Worm (Caenorhabditis elegans): ENCODE results near the gene bir-1.
A peak's percentile ranks its signal among the peaks of the same experiment; 100 is the strongest.

The bir-1 gene

DNA sequence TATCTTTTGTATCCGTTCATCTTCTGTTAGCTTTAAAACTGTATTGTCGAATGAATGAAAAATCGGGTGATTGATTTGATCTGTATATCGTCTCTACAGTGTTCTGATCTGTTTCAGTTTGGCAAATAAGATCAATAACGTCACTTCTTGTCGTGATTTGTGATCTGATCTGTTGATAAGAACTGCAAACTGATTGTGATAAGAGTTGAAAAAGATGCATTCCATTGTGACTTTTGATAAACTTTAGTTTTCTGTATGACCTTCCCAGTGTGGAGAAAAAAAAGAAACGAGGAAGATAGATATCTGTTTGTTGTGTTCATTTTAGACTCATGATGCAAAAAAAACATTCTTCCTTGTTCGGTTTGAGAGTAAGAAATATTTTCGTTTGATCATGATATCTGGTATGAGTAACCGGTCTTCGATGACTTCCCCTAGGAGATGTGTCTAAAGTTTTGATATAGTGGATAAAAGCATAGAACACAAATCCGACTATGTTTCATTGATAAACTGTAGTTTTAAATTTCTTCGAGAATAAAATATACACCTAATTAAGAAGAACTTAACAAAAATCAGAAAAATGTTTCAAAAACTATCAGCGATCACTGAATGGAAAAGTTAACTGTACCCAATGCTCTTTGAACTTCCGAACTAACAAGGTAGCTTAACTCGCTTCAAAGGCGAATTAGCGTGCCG, 29.3 kb upstream of the bir-1 start (continued):
- TF ChIP-seq rbr-2 (tag; optimal IDR thresholded peaks at IDR 0.05) (no peak), T20F7.1 (GFP tag; optimal IDR thresholded peaks at IDR 0.05) (peak; percentile 31), set-16 (GFP tag; IDR thresholded peaks at IDR 0.05) (no peak), F44E2.7 (GFP tag; IDR thresholded peaks at IDR 0.05) (no peak), lsy-2 (tag; optimal IDR thresholded peaks at IDR 0.05) (peak in 1 of 2 experiments; percentile 37), zip-2 (tag; optimal IDR thresholded peaks at IDR 0.05) (no peak), aha-1 (tag) (peak; percentile 93), nhr-48 (tag; optimal IDR thresholded peaks at IDR 0.05) (peak; percentile 65), daf-8 (GFP tag; IDR thresholded peaks at IDR 0.05) (no peak), F10B5.3 (tag; optimal IDR thresholded peaks at IDR 0.05) (no peak), tag-97 (GFP tag; IDR thresholded peaks at IDR 0.05) (no peak), hlh-11 (tag; optimal IDR thresholded peaks at IDR 0.05) (peak; percentile 52), dmd-8 (GFP tag; IDR thresholded peaks at IDR 0.05) (no peak), lin-29 (GFP tag; IDR thresholded peaks at IDR 0.05) (no peak)

- no peak for TF ChIP-seq nhr-111 (GFP tag; optimal IDR thresholded peaks at IDR 0.05)
- TF ChIP-seq rbr-2 (tag; optimal IDR thresholded peaks at IDR 0.05) = peak; percentile 5
- TF ChIP-seq ceh-20 (GFP tag; IDR thresholded peaks at IDR 0.05) = no peak
- no peak for TF ChIP-seq ceh-28 (tag; optimal IDR thresholded peaks at IDR 0.05)
- no peak for TF ChIP-seq nhr-237 (tag; optimal IDR thresholded peaks at IDR 0.05)
- TF ChIP-seq ceh-32 (tag; optimal IDR thresholded peaks at IDR 0.05; ENCODE audit: poor library complexity) = no peak
- no peak for TF ChIP-seq ztf-7 (tag; optimal IDR thresholded peaks at IDR 0.05)
- no peak; the same call in 1 of the 2 replicates for TF ChIP-seq T26A8.4 (GFP tag; IDR thresholded peaks at IDR 0.05)
- no peak for TF ChIP-seq F10B5.3 (tag; optimal IDR thresholded peaks at IDR 0.05)
- peak; percentile 22 for TF ChIP-seq hlh-11 (tag; optimal IDR thresholded peaks at IDR 0.05)
- peak; percentile 16 for TF ChIP-seq nhr-76 (tag; optimal IDR thresholded peaks at IDR 0.05)
- peak; percentile 36 for TF ChIP-seq dve-1 (tag; optimal IDR thresholded peaks at IDR 0.05; ENCODE audit: insufficient read depth)
- no peak for TF ChIP-seq nhr-6 (tag; optimal IDR thresholded peaks at IDR 0.05)
- no peak for TF ChIP-seq spr-3 (GFP tag; optimal IDR thresholded peaks at IDR 0.05)
- TF ChIP-seq mes-2 (tag; optimal IDR thresholded peaks at IDR 0.05; ENCODE audit: poor library complexity, severe bottlenecking) = peak; percentile 14
- TF ChIP-seq nhr-11 (tag; optimal IDR thresholded peaks at IDR 0.05) = no peak
- no peak for TF ChIP-seq Y75B8A.6 (GFP tag; IDR thresholded peaks at IDR 0.05)
- no peak for TF ChIP-seq nhr-10 (tag; optimal IDR thresholded peaks at IDR 0.05)
- peak; percentile 45 for TF ChIP-seq dmd-6 (GFP tag; IDR thresholded peaks at IDR 0.05)
- peak; percentile 37; the same call in 1 of the 2 replicates for TF ChIP-seq nhr-42 (GFP tag; IDR thresholded peaks at IDR 0.05)
- TF ChIP-seq unc-62 (GFP tag; optimal IDR thresholded peaks at IDR 0.05 in 1 of 2) = no peak
- TF ChIP-seq unc-62 (tag; optimal IDR thresholded peaks at IDR 0.05) = peak; percentile 7
- no peak for TF ChIP-seq unc-130 (GFP tag; optimal IDR thresholded peaks at IDR 0.05)
- TF ChIP-seq lsy-2 (tag; optimal IDR thresholded peaks at IDR 0.05) = peak in 1 of 2 experiments; percentile 4
- peak; percentile 40 for TF ChIP-seq nhr-28 (tag; optimal IDR thresholded peaks at IDR 0.05)
- no peak for TF ChIP-seq ama-1 (optimal IDR thresholded peaks at IDR 0.05)
- TF ChIP-seq aly-2 (tag; optimal IDR thresholded peaks at IDR 0.05) = no peak
- TF ChIP-seq D1046.2 (GFP tag; IDR thresholded peaks at IDR 0.05) = no peak
- TF ChIP-seq nhr-25 (tag; optimal IDR thresholded peaks at IDR 0.05; ENCODE audit: borderline replicate concordance, insufficient read depth) = peak; percentile 79
- TF ChIP-seq set-16 (GFP tag; IDR thresholded peaks at IDR 0.05) = no peak
- TF ChIP-seq nhr-77 (tag; optimal IDR thresholded peaks at IDR 0.05) = no peak
- TF ChIP-seq F37D6.2 (tag; optimal IDR thresholded peaks at IDR 0.05) = no peak
- no peak for TF ChIP-seq lin-38 (GFP tag; IDR thresholded peaks at IDR 0.05)
- TF ChIP-seq ceh-82 (tag; optimal IDR thresholded peaks at IDR 0.05) = no peak
- TF ChIP-seq lir-3 (tag; optimal IDR thresholded peaks at IDR 0.05) = no peak
- TF ChIP-seq pqm-1 (tag; optimal IDR thresholded peaks at IDR 0.05) = no peak
- peak; percentile 30 for TF ChIP-seq hlh-30 (tag; optimal IDR thresholded peaks at IDR 0.05; ENCODE audit: insufficient read depth)
- no peak for TF ChIP-seq dpl-1 (GFP tag; optimal IDR thresholded peaks at IDR 0.05)
- no peak for TF ChIP-seq spr-1 (tag; optimal IDR thresholded peaks at IDR 0.05)
These were observed 28.2 kb upstream of the bir-1 start, which contains the start of gene nlp-24 for ce11 chrV:11615948-11616681. nlp-24 (plus strand) TSS chrV:11616376.

Measured in whole organism, L4 larva.